ENCODE assay signal across 4 worm cellular contexts in genomic region chrII:13290518-13291286, ce11.
A peak's percentile ranks its signal among the peaks of the same experiment; 100 is the strongest.
TF ChIP-seq lines count a peak whose summit lies in the region.

No protein-coding gene starts in this region.

TF ChIP-seq in whole organism, L1 larva, 84 proteins besides CTCF, POLR2A, EP300 and RAD21 (continued from another document):
- no peak for TF ChIP-seq isw-1 (GFP tag; IDR thresholded peaks at IDR 0.05; lab: Robert Waterston, UW)
- peak; percentile 19 for TF ChIP-seq nhr-19 (GFP tag; conservative IDR thresholded peaks at IDR 0.05; lab: Robert Waterston, UW)
- TF ChIP-seq swsn-7 (tag; optimal IDR thresholded peaks at IDR 0.05; lab: Kevin White, UChicago): no peak
- TF ChIP-seq rnt-1 (tag; optimal IDR thresholded peaks at IDR 0.05; lab: Kevin White, UChicago): peak; percentile 1
- peak; percentile 35 for TF ChIP-seq lin-13 (GFP tag; optimal IDR thresholded peaks at IDR 0.05; lab: Kevin White, UChicago)
- TF ChIP-seq pag-3 (tag; optimal IDR thresholded peaks at IDR 0.05; lab: Kevin White, UChicago; ENCODE audit: borderline replicate concordance, insufficient read depth): no peak
- peak; percentile 46 for TF ChIP-seq lin-14 (GFP tag; optimal IDR thresholded peaks at IDR 0.05; lab: Kevin White, UChicago)
- no peak for TF ChIP-seq ceh-88 (GFP tag; IDR thresholded peaks at IDR 0.05; lab: Robert Waterston, UW)
- TF ChIP-seq elt-2 (tag; optimal IDR thresholded peaks at IDR 0.05; lab: Kevin White, UChicago): peak; percentile 12
- TF ChIP-seq lsy-2 (tag; optimal IDR thresholded peaks at IDR 0.05; lab: Kevin White, UChicago): peak in 1 of 2 experiments; percentile 4

TF ChIP-seq in whole organism, L2 larva, 48 proteins besides CTCF, POLR2A, EP300 and RAD21 (continued from another document):
- TF ChIP-seq ztf-4 (tag; optimal IDR thresholded peaks at IDR 0.05; lab: Kevin White, UChicago) (no peak), mdl-1 (tag; optimal IDR thresholded peaks at IDR 0.05; lab: Kevin White, UChicago) (no peak), unc-62 (GFP tag; optimal IDR thresholded peaks at IDR 0.05; lab: Kevin White, UChicago) (no peak), lin-13 (GFP tag; optimal IDR thresholded peaks at IDR 0.05; lab: Kevin White, UChicago) (no peak), mbf-1 (tag; optimal IDR thresholded peaks at IDR 0.05; lab: Kevin White, UChicago) (no peak), blmp-1 (tag; optimal IDR thresholded peaks at IDR 0.05; lab: Kevin White, UChicago; ENCODE audit: insufficient read depth) (no peak), alr-1 (tag; optimal IDR thresholded peaks at IDR 0.05; lab: Kevin White, UChicago) (no peak), skn-1 (tag; optimal IDR thresholded peaks at IDR 0.05; lab: Kevin White, UChicago) (no peak), nhr-237 (tag; optimal IDR thresholded peaks at IDR 0.05; lab: Kevin White, UChicago) (no peak), gmeb-1 (tag; optimal IDR thresholded peaks at IDR 0.05; lab: Kevin White, UChicago) (no peak), nhr-11 (tag; optimal IDR thresholded peaks at IDR 0.05; lab: Kevin White, UChicago) (no peak), nhr-23 (tag; optimal IDR thresholded peaks at IDR 0.05; lab: Kevin White, UChicago) (no peak), nhr-21 (tag; optimal IDR thresholded peaks at IDR 0.05; lab: Kevin White, UChicago) (no peak), unc-39 (tag; optimal IDR thresholded peaks at IDR 0.05; lab: Kevin White, UChicago) (no peak), R02D3.7 (tag; optimal IDR thresholded peaks at IDR 0.05; lab: Kevin White, UChicago) (no peak), lin-39 (tag; optimal IDR thresholded peaks at IDR 0.05; lab: Kevin White, UChicago) (no peak), elt-3 (tag; optimal IDR thresholded peaks at IDR 0.05; lab: Kevin White, UChicago) (no peak), nhr-12 (tag; optimal IDR thresholded peaks at IDR 0.05; lab: Kevin White, UChicago) (no peak), ama-1 (optimal IDR thresholded peaks at IDR 0.05; lab: Kevin White, UChicago) (peak; percentile 33), nhr-10 (tag; optimal IDR thresholded peaks at IDR 0.05; lab: Kevin White, UChicago) (no peak), aly-2 (tag; optimal IDR thresholded peaks at IDR 0.05; lab: Kevin White, UChicago) (no peak), sem-4 (tag; optimal IDR thresholded peaks at IDR 0.05; lab: Kevin White, UChicago) (no peak), nhr-129 (tag; optimal IDR thresholded peaks at IDR 0.05; lab: Kevin White, UChicago) (peak; percentile 43), ceh-82 (tag; optimal IDR thresholded peaks at IDR 0.05; lab: Kevin White, UChicago) (no peak), nhr-6 (tag; optimal IDR thresholded peaks at IDR 0.05; lab: Kevin White, UChicago) (no peak), ztf-1 (GFP tag; conservative IDR thresholded peaks at IDR 0.05; lab: Robert Waterston, UW) (no peak), lin-11 (tag; optimal IDR thresholded peaks at IDR 0.05; lab: Kevin White, UChicago) (no peak), crh-2 (tag; optimal IDR thresholded peaks at IDR 0.05; lab: Kevin White, UChicago) (no peak), ztf-11 (tag; optimal IDR thresholded peaks at IDR 0.05; lab: Kevin White, UChicago) (no peak), F13H6.1 (tag; optimal IDR thresholded peaks at IDR 0.05; lab: Kevin White, UChicago) (peak; percentile 35), snpc-4 (tag; optimal IDR thresholded peaks at IDR 0.05; lab: Kevin White, UChicago) (peak; percentile 41), C34F6.9 (tag; optimal IDR thresholded peaks at IDR 0.05; lab: Kevin White, UChicago) (peak; percentile 12)
TF ChIP-seq in whole organism, L2 larva: peak in this region for 9.

TF ChIP-seq in whole organism, L3 larva, 47 proteins besides CTCF, POLR2A, EP300 and RAD21 (continued from another document):
- TF ChIP-seq R02D3.7 (tag; optimal IDR thresholded peaks at IDR 0.05; lab: Kevin White, UChicago): no peak
- no peak for TF ChIP-seq skn-1 (tag; optimal IDR thresholded peaks at IDR 0.05; lab: Kevin White, UChicago)
- TF ChIP-seq jun-1 (tag; optimal IDR thresholded peaks at IDR 0.05; lab: Kevin White, UChicago): peak; percentile 15
- no peak for TF ChIP-seq lin-15B (tag; optimal IDR thresholded peaks at IDR 0.05; lab: Kevin White, UChicago)
- TF ChIP-seq pqm-1 (tag; optimal IDR thresholded peaks at IDR 0.05; lab: Kevin White, UChicago): no peak
- no peak for TF ChIP-seq ceh-9 (tag; optimal IDR thresholded peaks at IDR 0.05; lab: Kevin White, UChicago)
- TF ChIP-seq lsy-12 (tag; optimal IDR thresholded peaks at IDR 0.05; lab: Kevin White, UChicago): no peak
- TF ChIP-seq nhr-23 (tag; optimal IDR thresholded peaks at IDR 0.05; lab: Kevin White, UChicago): peak; percentile 2
- TF ChIP-seq nhr-76 (tag; optimal IDR thresholded peaks at IDR 0.05; lab: Kevin White, UChicago): no peak
- TF ChIP-seq nhr-28 (tag; optimal IDR thresholded peaks at IDR 0.05; lab: Kevin White, UChicago): no peak
- no peak for TF ChIP-seq eor-1 (tag; optimal IDR thresholded peaks at IDR 0.05; lab: Kevin White, UChicago)
- no peak for TF ChIP-seq egl-5 (tag; optimal IDR thresholded peaks at IDR 0.05; lab: Kevin White, UChicago)
- no peak for TF ChIP-seq zag-1 (tag; optimal IDR thresholded peaks at IDR 0.05; lab: Kevin White, UChicago)
- no peak for TF ChIP-seq nhr-12 (tag; optimal IDR thresholded peaks at IDR 0.05; lab: Kevin White, UChicago)
- no peak for TF ChIP-seq aly-2 (tag; optimal IDR thresholded peaks at IDR 0.05; lab: Kevin White, UChicago)
- TF ChIP-seq pha-4 (tag; optimal IDR thresholded peaks at IDR 0.05; lab: Kevin White, UChicago): peak; percentile 48
- peak; percentile 22 for TF ChIP-seq nfya-1 (tag; optimal IDR thresholded peaks at IDR 0.05; lab: Kevin White, UChicago; ENCODE audit: insufficient read depth)
- TF ChIP-seq nhr-237 (tag; optimal IDR thresholded peaks at IDR 0.05; lab: Kevin White, UChicago): no peak
- no peak for TF ChIP-seq nhr-67 (tag; optimal IDR thresholded peaks at IDR 0.05; lab: Kevin White, UChicago)
- TF ChIP-seq ZK546.5 (tag; optimal IDR thresholded peaks at IDR 0.05; lab: Kevin White, UChicago): no peak
- TF ChIP-seq ceh-28 (tag; optimal IDR thresholded peaks at IDR 0.05; lab: Kevin White, UChicago): no peak
- TF ChIP-seq hmg-11 (tag; optimal IDR thresholded peaks at IDR 0.05; lab: Kevin White, UChicago): no peak
- TF ChIP-seq ztf-11 (tag; optimal IDR thresholded peaks at IDR 0.05; lab: Kevin White, UChicago): no peak
- TF ChIP-seq fkh-10 (GFP tag; optimal IDR thresholded peaks at IDR 0.05; lab: Kevin White, UChicago): no peak
- TF ChIP-seq ama-1 (optimal IDR thresholded peaks at IDR 0.05; lab: Kevin White, UChicago): no peak
- TF ChIP-seq nhr-11 (tag; optimal IDR thresholded peaks at IDR 0.05; lab: Kevin White, UChicago): no peak
- TF ChIP-seq fkh-2 (tag; optimal IDR thresholded peaks at IDR 0.05; lab: Kevin White, UChicago): no peak
- no peak for TF ChIP-seq ztf-4 (tag; optimal IDR thresholded peaks at IDR 0.05; lab: Kevin White, UChicago)
- no peak for TF ChIP-seq fos-1 (tag; optimal IDR thresholded peaks at IDR 0.05; lab: Kevin White, UChicago)
- TF ChIP-seq sea-2 (GFP tag; optimal IDR thresholded peaks at IDR 0.05; lab: Kevin White, UChicago): no peak

TF ChIP-seq in whole organism, L4 larva, 104 proteins besides CTCF, POLR2A, EP300 and RAD21 (continued from another document):
- peak; percentile 48 for TF ChIP-seq set-16 (GFP tag; IDR thresholded peaks at IDR 0.05; lab: Robert Waterston, UW)
- peak; percentile 75 for TF ChIP-seq aha-1 (tag; lab: Kevin White, UChicago)
- TF ChIP-seq R02D3.7 (tag; optimal IDR thresholded peaks at IDR 0.05; lab: Kevin White, UChicago): no peak
- no peak for TF ChIP-seq cey-2 (tag; optimal IDR thresholded peaks at IDR 0.05; lab: Kevin White, UChicago; ENCODE audit: borderline replicate concordance, insufficient read depth)
- TF ChIP-seq F37D6.2 (tag; optimal IDR thresholded peaks at IDR 0.05; lab: Kevin White, UChicago): no peak
- TF ChIP-seq snpc-1.2 (GFP tag; IDR thresholded peaks at IDR 0.05; lab: Robert Waterston, UW): no peak
- no peak for TF ChIP-seq jun-1 (tag; optimal IDR thresholded peaks at IDR 0.05; lab: Kevin White, UChicago)
- no peak for TF ChIP-seq lin-29 (GFP tag; IDR thresholded peaks at IDR 0.05; lab: Robert Waterston, UW)
- no peak for TF ChIP-seq daf-16 (GFP tag; optimal IDR thresholded peaks at IDR 0.05; lab: Kevin White, UChicago)
- TF ChIP-seq daf-16 (tag; optimal IDR thresholded peaks at IDR 0.05; lab: Kevin White, UChicago): peak; percentile 12
- TF ChIP-seq mep-1 (tag; optimal IDR thresholded peaks at IDR 0.05; lab: Kevin White, UChicago): no peak
- no peak for TF ChIP-seq nhr-11 (tag; optimal IDR thresholded peaks at IDR 0.05; lab: Kevin White, UChicago)
- no peak for TF ChIP-seq aly-2 (tag; optimal IDR thresholded peaks at IDR 0.05; lab: Kevin White, UChicago)
- TF ChIP-seq mes-2 (tag; optimal IDR thresholded peaks at IDR 0.05; lab: Kevin White, UChicago; ENCODE audit: poor library complexity, severe bottlenecking): no peak
- no peak for TF ChIP-seq madf-9 (GFP tag; conservative IDR thresholded peaks at IDR 0.05; lab: Robert Waterston, UW)
- no peak for TF ChIP-seq dpl-1 (GFP tag; optimal IDR thresholded peaks at IDR 0.05; lab: Kevin White, UChicago)
- TF ChIP-seq nhr-102 (tag; optimal IDR thresholded peaks at IDR 0.05; lab: Kevin White, UChicago): no peak
- no peak for TF ChIP-seq ces-1 (GFP tag; optimal IDR thresholded peaks at IDR 0.05; lab: Kevin White, UChicago)
- no peak for TF ChIP-seq sdz-12 (GFP tag; optimal IDR thresholded peaks at IDR 0.05; lab: Kevin White, UChicago)
- no peak for TF ChIP-seq nhr-25 (tag; optimal IDR thresholded peaks at IDR 0.05; lab: Kevin White, UChicago; ENCODE audit: borderline replicate concordance, insufficient read depth)
- no peak for TF ChIP-seq vab-7 (GFP tag; IDR thresholded peaks at IDR 0.05; lab: Robert Waterston, UW)
- no peak for TF ChIP-seq zip-2 (tag; optimal IDR thresholded peaks at IDR 0.05; lab: Kevin White, UChicago)
- TF ChIP-seq fos-1 (tag; optimal IDR thresholded peaks at IDR 0.05; lab: Kevin White, UChicago): no peak
- no peak for TF ChIP-seq zfp-3 (GFP tag; conservative IDR thresholded peaks at IDR 0.05; lab: Robert Waterston, UW)
- no peak for TF ChIP-seq hif-1 (tag; optimal IDR thresholded peaks at IDR 0.05; lab: Kevin White, UChicago)
- TF ChIP-seq Y75B8A.6 (GFP tag; IDR thresholded peaks at IDR 0.05; lab: Robert Waterston, UW): no peak
- no peak for TF ChIP-seq F10B5.3 (tag; optimal IDR thresholded peaks at IDR 0.05; lab: Kevin White, UChicago)
- TF ChIP-seq ama-1 (optimal IDR thresholded peaks at IDR 0.05; lab: Kevin White, UChicago): no peak
- TF ChIP-seq nhr-48 (tag; optimal IDR thresholded peaks at IDR 0.05; lab: Kevin White, UChicago): no peak
- TF ChIP-seq dve-1 (tag; optimal IDR thresholded peaks at IDR 0.05; lab: Kevin White, UChicago; ENCODE audit: insufficient read depth): peak; percentile 2
- TF ChIP-seq zfp-2 (tag; optimal IDR thresholded peaks at IDR 0.05; lab: Kevin White, UChicago): no peak
- no peak for TF ChIP-seq egl-27 (tag; optimal IDR thresholded peaks at IDR 0.05; lab: Kevin White, UChicago)
- TF ChIP-seq dmd-9 (GFP tag; IDR thresholded peaks at IDR 0.05; lab: Robert Waterston, UW): no peak
- no peak for TF ChIP-seq saeg-2 (GFP tag; IDR thresholded peaks at IDR 0.05; lab: Robert Waterston, UW)
- no peak for TF ChIP-seq skn-1 (tag; optimal IDR thresholded peaks at IDR 0.05; lab: Kevin White, UChicago)
- TF ChIP-seq fkh-10 (GFP tag; optimal IDR thresholded peaks at IDR 0.05; lab: Kevin White, UChicago): no peak
- peak; percentile 17 for TF ChIP-seq nhr-28 (tag; optimal IDR thresholded peaks at IDR 0.05; lab: Kevin White, UChicago)
- no peak for TF ChIP-seq Y105C5A.15 (GFP tag; IDR thresholded peaks at IDR 0.05; lab: Robert Waterston, UW)
- TF ChIP-seq hlh-11 (tag; optimal IDR thresholded peaks at IDR 0.05; lab: Kevin White, UChicago): no peak
- no peak for TF ChIP-seq ztf-11 (tag; optimal IDR thresholded peaks at IDR 0.05; lab: Kevin White, UChicago)
- no peak for TF ChIP-seq nhr-77 (tag; optimal IDR thresholded peaks at IDR 0.05; lab: Kevin White, UChicago)
- TF ChIP-seq nhr-42 (GFP tag; IDR thresholded peaks at IDR 0.05; lab: Robert Waterston, UW): no peak
- TF ChIP-seq ceh-44 (GFP tag; IDR thresholded peaks at IDR 0.05; lab: Robert Waterston, UW): no peak
- TF ChIP-seq gei-8 (GFP tag; optimal IDR thresholded peaks at IDR 0.05; lab: Kevin White, UChicago): no peak
- TF ChIP-seq nhr-76 (tag; optimal IDR thresholded peaks at IDR 0.05; lab: Kevin White, UChicago): no peak
- TF ChIP-seq spr-3 (GFP tag; optimal IDR thresholded peaks at IDR 0.05; lab: Kevin White, UChicago): no peak
